Worm (Caenorhabditis elegans): ENCODE results near the gene C18E9.2.
A peak's percentile ranks its signal among the peaks of the same experiment; 100 is the strongest.

Gene C18E9.2

ce11 chrII:8938907-8939622, 25.7 kb upstream of the C18E9.2 start (continued):
- no peak for TF ChIP-seq dpl-1 (GFP tag; optimal IDR thresholded peaks at IDR 0.05)
- TF ChIP-seq B0261.1 (tag; optimal IDR thresholded peaks at IDR 0.05): no peak
- peak; percentile 54 for TF ChIP-seq F49E8.2 (tag; optimal IDR thresholded peaks at IDR 0.05; ENCODE audit: insufficient read depth)
- peak; percentile 50 for TF ChIP-seq F52B5.7 (tag; optimal IDR thresholded peaks at IDR 0.05)
- TF ChIP-seq hrde-1 (tag; optimal IDR thresholded peaks at IDR 0.05; ENCODE audit: borderline replicate concordance): peak; percentile 84
- peak; percentile 67; the same call in 1 of the 2 replicates for TF ChIP-seq Y79H2A.3 (GFP tag; conservative IDR thresholded peaks at IDR 0.05)
- no peak for TF ChIP-seq ztf-25 (GFP tag; IDR thresholded peaks at IDR 0.05)
- peak; percentile 68; the same call in 1 of the 2 replicates for TF ChIP-seq Y56A3A.18 (GFP tag; IDR thresholded peaks at IDR 0.05)
- 0 out of 2 replicates have a peak, but pooled peaks have one; percentile 30 for TF ChIP-seq ceh-100 (GFP tag; IDR thresholded peaks at IDR 0.05)
- peak; percentile 43 for TF ChIP-seq dpff-1 (tag; optimal IDR thresholded peaks at IDR 0.05)
- no peak for TF ChIP-seq hsf-1 (GFP tag; IDR thresholded peaks at IDR 0.05)
- TF ChIP-seq tbp1 (GFP tag; optimal IDR thresholded peaks at IDR 0.05): peak; percentile 30
- TF ChIP-seq ama-1 (optimal IDR thresholded peaks at IDR 0.05): no peak
- TF ChIP-seq ama-1 (GFP tag; optimal IDR thresholded peaks at IDR 0.05): peak in 1 of 2 experiments; percentile 57
- no peak for TF ChIP-seq ceh-27 (GFP tag; optimal IDR thresholded peaks at IDR 0.05)
- TF ChIP-seq snpc-1.3 (tag; optimal IDR thresholded peaks at IDR 0.05; ENCODE audit: insufficient read depth): peak; percentile 20
- no peak for TF ChIP-seq efl-1 (GFP tag; optimal IDR thresholded peaks at IDR 0.05)
- TF ChIP-seq atf-7 (tag; optimal IDR thresholded peaks at IDR 0.05): peak; percentile 12
- TF ChIP-seq gei-17 (GFP tag; optimal IDR thresholded peaks at IDR 0.05): no peak
- TF ChIP-seq ZK185.1 (tag; optimal IDR thresholded peaks at IDR 0.05; ENCODE audit: poor library complexity, severe bottlenecking): peak; percentile 1
- peak; percentile 17 for TF ChIP-seq chd-7 (tag; optimal IDR thresholded peaks at IDR 0.05)
- TF ChIP-seq B0336.3 (GFP tag; IDR thresholded peaks at IDR 0.05): 0 out of 2 replicates have a peak, but pooled peaks have one; percentile 21
- peak; percentile 62 for TF ChIP-seq madf-6 (GFP tag; IDR thresholded peaks at IDR 0.05)
- TF ChIP-seq bed-1 (GFP tag; IDR thresholded peaks at IDR 0.05): no peak
- peak; percentile 69 for TF ChIP-seq athp-1 (tag; optimal IDR thresholded peaks at IDR 0.05)
- peak; percentile 9 for TF ChIP-seq repo-1 (tag; optimal IDR thresholded peaks at IDR 0.05)
- no peak for TF ChIP-seq rpc-1 (optimal IDR thresholded peaks at IDR 0.05)
- no peak for TF ChIP-seq rpc-1 (tag; optimal IDR thresholded peaks at IDR 0.05)
- TF ChIP-seq nhr-120 (GFP tag; IDR thresholded peaks at IDR 0.05): no peak
- TF ChIP-seq madf-3 (GFP tag; IDR thresholded peaks at IDR 0.05): 0 out of 2 replicates have a peak, but pooled peaks have one; percentile 22
- peak; percentile 47; the same call in 1 of the 2 replicates for TF ChIP-seq lin-26 (GFP tag; IDR thresholded peaks at IDR 0.05)
- TF ChIP-seq nhr-27 (tag; optimal IDR thresholded peaks at IDR 0.05): no peak
- TF ChIP-seq attf-6 (GFP tag; IDR thresholded peaks at IDR 0.05): 0 out of 2 replicates have a peak, but pooled peaks have one; percentile 17
- 0 out of 2 replicates have a peak, but pooled peaks have one; percentile 9 for TF ChIP-seq C17E4.6 (GFP tag; IDR thresholded peaks at IDR 0.05)
- TF ChIP-seq T07F8.4 (tag; optimal IDR thresholded peaks at IDR 0.05): no peak
- TF ChIP-seq D2030.7 (GFP tag; IDR thresholded peaks at IDR 0.05): peak; percentile 34; the same call in 1 of the 2 replicates
- peak; percentile 44 for TF ChIP-seq him-1 (tag; optimal IDR thresholded peaks at IDR 0.05)
- no peak for TF ChIP-seq attf-3 (GFP tag; conservative IDR thresholded peaks at IDR 0.05)
- 0 out of 2 replicates have a peak, but pooled peaks have one; percentile 56 for TF ChIP-seq Y53G8AR.9 (GFP tag; conservative IDR thresholded peaks at IDR 0.05)
